Worm (Caenorhabditis elegans): ENCODE data around the gene zyg-12.

zyg-12 gene

DNA sequence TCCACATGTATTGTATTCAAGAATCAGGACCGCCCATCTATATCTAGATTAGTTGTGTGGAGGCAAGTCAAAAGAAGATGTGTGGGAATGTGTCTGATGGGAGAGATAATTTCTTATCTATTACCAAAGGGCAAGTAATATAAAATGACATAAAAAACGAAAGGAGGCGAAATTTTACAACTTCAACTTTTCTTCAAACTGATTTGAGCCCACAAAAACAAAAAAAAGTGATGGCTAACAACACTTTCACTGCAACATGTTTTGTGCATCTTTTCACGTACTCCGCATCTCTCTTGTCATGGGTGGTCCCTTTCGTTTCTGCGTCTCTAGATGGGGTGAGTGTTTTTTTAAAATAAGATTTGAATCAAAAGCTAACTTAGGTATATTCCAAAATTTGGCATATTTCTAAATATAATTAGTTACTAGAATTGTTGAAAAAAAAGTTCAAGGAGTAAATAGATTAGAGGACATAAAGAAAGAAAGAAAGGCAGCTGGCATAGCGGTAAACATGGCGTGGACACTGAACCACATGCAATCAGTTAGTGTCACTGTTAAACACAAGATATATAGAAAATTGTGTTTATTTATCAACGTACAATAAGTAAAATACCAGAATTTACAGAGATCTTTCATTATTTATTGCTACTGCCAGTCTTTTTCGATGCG lies 8.0 kb upstream of the zyg-12 start, which contains the start of gene ZK546.19:
ZK546.19 (plus strand) TSS at position 186 of the 666 bp plus-strand sequence.
- no peak for TF ChIP-seq aly-2 (tag; optimal IDR thresholded peaks at IDR 0.05)
- no peak for TF ChIP-seq R02D3.7 (tag; optimal IDR thresholded peaks at IDR 0.05)
- no peak for TF ChIP-seq nhr-21 (tag; optimal IDR thresholded peaks at IDR 0.05)
- no peak for TF ChIP-seq zag-1 (tag; optimal IDR thresholded peaks at IDR 0.05)
- peak; percentile 59 for TF ChIP-seq C34F6.9 (tag; optimal IDR thresholded peaks at IDR 0.05)
- TF ChIP-seq lin-39 (tag; optimal IDR thresholded peaks at IDR 0.05) = no peak
- TF ChIP-seq elt-3 (tag; optimal IDR thresholded peaks at IDR 0.05) = no peak
- TF ChIP-seq unc-55 (GFP tag; optimal IDR thresholded peaks at IDR 0.05) = peak; percentile 7
- TF ChIP-seq ztf-1 (GFP tag; conservative IDR thresholded peaks at IDR 0.05) = no peak
- no peak for TF ChIP-seq alr-1 (tag; optimal IDR thresholded peaks at IDR 0.05)
- peak; percentile 2 for TF ChIP-seq crh-2 (tag; optimal IDR thresholded peaks at IDR 0.05)
- TF ChIP-seq sem-4 (tag; optimal IDR thresholded peaks at IDR 0.05) = peak; percentile 18
- peak; percentile 64 for TF ChIP-seq nhr-129 (tag; optimal IDR thresholded peaks at IDR 0.05)
- no peak for TF ChIP-seq unc-39 (tag; optimal IDR thresholded peaks at IDR 0.05)
- TF ChIP-seq nhr-11 (tag; optimal IDR thresholded peaks at IDR 0.05) = no peak
- TF ChIP-seq sma-9 (GFP tag; optimal IDR thresholded peaks at IDR 0.05) = peak; percentile 32
- TF ChIP-seq sma-9 (tag; optimal IDR thresholded peaks at IDR 0.05) = no peak
- TF ChIP-seq elt-1 (tag; optimal IDR thresholded peaks at IDR 0.05) = peak; percentile 94
- peak; percentile 36 for TF ChIP-seq ceh-16 (tag; optimal IDR thresholded peaks at IDR 0.05)
- no peak for TF ChIP-seq ztf-11 (tag; optimal IDR thresholded peaks at IDR 0.05)
- no peak for TF ChIP-seq nhr-237 (tag; optimal IDR thresholded peaks at IDR 0.05)
- no peak for TF ChIP-seq mbf-1 (tag; optimal IDR thresholded peaks at IDR 0.05)
- TF ChIP-seq ama-1 (optimal IDR thresholded peaks at IDR 0.05) = no peak
- no peak for TF ChIP-seq nhr-6 (tag; optimal IDR thresholded peaks at IDR 0.05)
- no peak for TF ChIP-seq ceh-82 (tag; optimal IDR thresholded peaks at IDR 0.05)
- no peak for TF ChIP-seq gmeb-1 (tag; optimal IDR thresholded peaks at IDR 0.05)
- no peak for TF ChIP-seq ZK546.5 (tag; optimal IDR thresholded peaks at IDR 0.05)
- no peak for TF ChIP-seq skn-1 (tag; optimal IDR thresholded peaks at IDR 0.05)
- TF ChIP-seq snpc-4 (tag; optimal IDR thresholded peaks at IDR 0.05) = no peak
- peak; percentile 7 for TF ChIP-seq fos-1 (tag; optimal IDR thresholded peaks at IDR 0.05)
- TF ChIP-seq nhr-25 (tag; optimal IDR thresholded peaks at IDR 0.05) = no peak
- no peak for TF ChIP-seq sma-3 (GFP tag; optimal IDR thresholded peaks at IDR 0.05)
- peak in 1 of 2 experiments; percentile 43 for TF ChIP-seq lsy-2 (tag; optimal IDR thresholded peaks at IDR 0.05)
- TF ChIP-seq dmd-4 (tag; optimal IDR thresholded peaks at IDR 0.05) = no peak
- TF ChIP-seq egl-27 (tag; optimal IDR thresholded peaks at IDR 0.05) = no peak
- peak; percentile 3 for TF ChIP-seq nhr-23 (tag; optimal IDR thresholded peaks at IDR 0.05)
- no peak for TF ChIP-seq mab-5 (tag; optimal IDR thresholded peaks at IDR 0.05)
- TF ChIP-seq mdl-1 (tag; optimal IDR thresholded peaks at IDR 0.05) = no peak

DNA sequence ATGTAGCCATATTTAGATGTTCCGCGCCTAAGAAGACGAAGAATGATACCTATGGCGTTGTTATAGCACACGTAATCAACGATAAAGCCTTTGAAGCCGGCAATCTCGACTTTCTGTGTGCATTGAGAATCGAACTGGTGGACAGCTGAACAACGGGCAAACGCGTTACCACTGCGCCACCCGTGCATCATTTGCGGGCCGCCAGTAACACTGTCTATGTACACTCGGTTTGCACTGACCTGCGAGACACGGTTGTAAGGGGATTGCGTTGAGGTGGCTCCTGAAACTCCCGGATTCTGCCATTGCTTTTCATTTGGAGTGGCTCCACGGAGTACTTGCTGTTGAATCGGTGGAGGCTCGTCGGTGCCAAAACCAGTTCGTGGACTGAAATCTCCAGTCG lies 7.3 kb upstream of the zyg-12 start:
- TF ChIP-seq ceh-16 (tag; optimal IDR thresholded peaks at IDR 0.05) (no peak), R02D3.7 (tag; optimal IDR thresholded peaks at IDR 0.05) (no peak), unc-62 (GFP tag; optimal IDR thresholded peaks at IDR 0.05) (no peak), skn-1 (tag; optimal IDR thresholded peaks at IDR 0.05) (no peak), ztf-4 (tag; optimal IDR thresholded peaks at IDR 0.05) (no peak), F13H6.1 (tag; optimal IDR thresholded peaks at IDR 0.05) (peak; percentile 27), nhr-11 (tag; optimal IDR thresholded peaks at IDR 0.05) (no peak), fos-1 (tag; optimal IDR thresholded peaks at IDR 0.05) (peak; percentile 6), snpc-4 (tag; optimal IDR thresholded peaks at IDR 0.05) (no peak), nhr-129 (tag; optimal IDR thresholded peaks at IDR 0.05) (peak; percentile 72), Y55F3AM.14 (GFP tag; optimal IDR thresholded peaks at IDR 0.05) (peak; percentile 19), ztf-11 (tag; optimal IDR thresholded peaks at IDR 0.05) (no peak), dmd-4 (tag; optimal IDR thresholded peaks at IDR 0.05) (no peak), nhr-6 (tag; optimal IDR thresholded peaks at IDR 0.05) (no peak), gmeb-1 (tag; optimal IDR thresholded peaks at IDR 0.05) (peak; percentile 22), sma-3 (GFP tag; optimal IDR thresholded peaks at IDR 0.05) (peak; percentile 52), alr-1 (tag; optimal IDR thresholded peaks at IDR 0.05) (no peak), nhr-12 (tag; optimal IDR thresholded peaks at IDR 0.05) (no peak), ZK546.5 (tag; optimal IDR thresholded peaks at IDR 0.05) (no peak), nhr-77 (tag; optimal IDR thresholded peaks at IDR 0.05) (no peak), lin-11 (tag; optimal IDR thresholded peaks at IDR 0.05) (peak; percentile 27), C34F6.9 (tag; optimal IDR thresholded peaks at IDR 0.05) (peak; percentile 27), peb-1 (tag; optimal IDR thresholded peaks at IDR 0.05) (no peak), ama-1 (optimal IDR thresholded peaks at IDR 0.05) (peak; percentile 31), unc-55 (GFP tag; optimal IDR thresholded peaks at IDR 0.05) (peak; percentile 7), zag-1 (tag; optimal IDR thresholded peaks at IDR 0.05) (no peak), sem-4 (tag; optimal IDR thresholded peaks at IDR 0.05) (no peak), lsy-2 (tag; optimal IDR thresholded peaks at IDR 0.05) (peak in 1 of 2 experiments; percentile 13), aly-2 (tag; optimal IDR thresholded peaks at IDR 0.05) (no peak), sma-9 (GFP tag; optimal IDR thresholded peaks at IDR 0.05) (peak; percentile 34), sma-9 (tag; optimal IDR thresholded peaks at IDR 0.05) (no peak)
